Fruit fly (Drosophila melanogaster): ENCODE results near the gene CG14406.

The CG14406 gene

dm6 chrX:14910464-14911349 is at the start of gene CG14406:
CG14406 (minus strand) TSS chrX:14910845.
- TF ChIP-seq CG32006 (GFP tag; optimal IDR thresholded peaks at IDR 0.05) (peak; percentile 4), Hr4 (GFP tag; optimal IDR thresholded peaks at IDR 0.05) (no peak), CG6808 (GFP tag; optimal IDR thresholded peaks at IDR 0.05) (no peak), Blimp-1 (GFP tag; optimal IDR thresholded peaks at IDR 0.05) (no peak), fd85E (GFP tag; optimal IDR thresholded peaks at IDR 0.05) (no peak), CG7368 (GFP tag; optimal IDR thresholded peaks at IDR 0.05) (no peak), CG11902 (GFP tag; optimal IDR thresholded peaks at IDR 0.05) (no peak), Eip75B (GFP tag; optimal IDR thresholded peaks at IDR 0.05) (no peak), CG1621 (tag; optimal IDR thresholded peaks at IDR 0.05) (no peak), CG15336 (GFP tag; IDR thresholded peaks at IDR 0.05) (peak; percentile 69), CG6276 (GFP tag; optimal IDR thresholded peaks at IDR 0.05) (no peak), Eip93F (GFP tag; optimal IDR thresholded peaks at IDR 0.05) (no peak), CG6792 (GFP tag; optimal IDR thresholded peaks at IDR 0.05) (no peak), CG8632 (GFP tag; optimal IDR thresholded peaks at IDR 0.05) (peak; percentile 9), Lpt (GFP tag; optimal IDR thresholded peaks at IDR 0.05) (no peak), Hr38 (GFP tag; optimal IDR thresholded peaks at IDR 0.05) (no peak), ss (GFP tag; optimal IDR thresholded peaks at IDR 0.05) (no peak), CG34406 (GFP tag; optimal IDR thresholded peaks at IDR 0.05) (peak; percentile 6), Sox14 (GFP tag; optimal IDR thresholded peaks at IDR 0.05) (no peak), CG6163 (GFP tag; IDR thresholded peaks at IDR 0.05) (no peak; the same call in 2 of the 3 replicates), Gug (GFP tag; IDR thresholded peaks at IDR 0.05) (0 out of 2 replicates have a peak, but pooled peaks have one; percentile 10), spab (GFP tag; optimal IDR thresholded peaks at IDR 0.05) (no peak), CG8119 (GFP tag; IDR thresholded peaks at IDR 0.05) (no peak), pdm3 (GFP tag; optimal IDR thresholded peaks at IDR 0.05) (no peak), lz (GFP tag; optimal IDR thresholded peaks at IDR 0.05) (no peak), CG11762 (GFP tag; optimal IDR thresholded peaks at IDR 0.05; ENCODE audit: insufficient read depth) (no peak), CG31627 (GFP tag; optimal IDR thresholded peaks at IDR 0.05) (no peak), CG9139 (GFP tag; optimal IDR thresholded peaks at IDR 0.05) (no peak), Sox102F (GFP tag; optimal IDR thresholded peaks at IDR 0.05) (peak; percentile 4), salr (GFP tag; optimal IDR thresholded peaks at IDR 0.05) (peak in 1 of 2 experiments; percentile 27), CG10669 (GFP tag; optimal IDR thresholded peaks at IDR 0.05) (peak; percentile 28), CG8319 (GFP tag; optimal IDR thresholded peaks at IDR 0.05) (no peak), svp (GFP tag) (peak; percentile 69), eg (GFP tag; IDR thresholded peaks at IDR 0.05) (0 out of 3 replicates have a peak, but pooled peaks have one; percentile 35), achi (GFP tag; optimal IDR thresholded peaks at IDR 0.05) (no peak), CG10631 (GFP tag; optimal IDR thresholded peaks at IDR 0.05) (no peak), CG16779 (tag; optimal IDR thresholded peaks at IDR 0.05) (no peak), fkh (GFP tag; optimal IDR thresholded peaks at IDR 0.05) (no peak), topi (GFP tag; optimal IDR thresholded peaks at IDR 0.05) (peak; percentile 32), acj6 (GFP tag; optimal IDR thresholded peaks at IDR 0.05) (no peak), CG3032 (tag; optimal IDR thresholded peaks at IDR 0.05) (no peak), dac (GFP tag; optimal IDR thresholded peaks at IDR 0.05) (no peak), Smox (GFP tag; optimal IDR thresholded peaks at IDR 0.05) (peak; percentile 28), cyc (GFP tag; optimal IDR thresholded peaks at IDR 0.05) (no peak), net (GFP tag; optimal IDR thresholded peaks at IDR 0.05) (no peak), Eip78C (GFP tag) (peak; percentile 58), fd59A (GFP tag; optimal IDR thresholded peaks at IDR 0.05) (no peak), CG6854 (GFP tag; optimal IDR thresholded peaks at IDR 0.05) (no peak), CG3919 (GFP tag; optimal IDR thresholded peaks at IDR 0.05) (peak; percentile 44), OdsH (GFP tag; optimal IDR thresholded peaks at IDR 0.05) (no peak), Hr39 (GFP tag; optimal IDR thresholded peaks at IDR 0.05) (no peak)
